Worm (Caenorhabditis elegans): ENCODE results near the gene pmk-2.

DNA sequence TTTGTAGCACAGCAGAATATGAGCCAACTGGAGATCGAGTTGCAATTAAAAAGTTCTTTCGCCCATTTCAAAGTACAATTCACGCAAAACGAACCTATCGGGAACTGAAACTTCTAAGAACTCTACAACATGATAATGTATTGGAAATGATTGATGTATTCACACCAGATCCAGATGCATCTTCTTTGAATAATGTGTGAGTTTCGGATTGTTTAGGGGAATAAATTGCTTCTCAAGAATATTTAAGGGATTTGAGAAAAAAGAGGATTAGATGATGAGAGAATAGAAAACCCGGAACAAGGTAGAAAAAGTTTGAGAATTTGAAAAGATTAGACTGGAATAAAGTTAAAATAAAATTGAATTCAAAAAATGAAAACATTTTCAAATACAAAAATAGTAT is 1.0 kb downstream of the pmk-2 start:
- TF ChIP-seq sma-3 (GFP tag; optimal IDR thresholded peaks at IDR 0.05) = no peak
- no peak for TF ChIP-seq skn-1 (tag; optimal IDR thresholded peaks at IDR 0.05)
- TF ChIP-seq ceh-16 (tag; optimal IDR thresholded peaks at IDR 0.05) = no peak
- no peak for TF ChIP-seq nhr-6 (tag; optimal IDR thresholded peaks at IDR 0.05)
- TF ChIP-seq unc-39 (tag; optimal IDR thresholded peaks at IDR 0.05) = no peak
- TF ChIP-seq R02D3.7 (tag; optimal IDR thresholded peaks at IDR 0.05) = no peak
- TF ChIP-seq lin-13 (GFP tag; optimal IDR thresholded peaks at IDR 0.05) = no peak

Data from whole organism, L2 larva.